Worm (Caenorhabditis elegans) whole organism, L3 larva: ENCODE results near the gene srh-136.

ENCODE experiments used
- aly-2 ChIP-seq: fragments of 150-350 bp; optimal IDR thresholded peaks from 2 replicates; lab custom pipeline; 2014; ENCODE audit warnings: missing biosample characterization, missing genetic modification characterization
- fkh-10 ChIP-seq: sonication (generic microtip); optimal IDR thresholded peaks from 2 replicates; lab custom pipeline; 2017; ENCODE audit warnings: missing biosample characterization, missing genetic modification reagents, missing genetic modification characterization
- fos-1 ChIP-seq: fragments of 150-350 bp; optimal IDR thresholded peaks from 2 replicates; lab custom pipeline; 2014; ENCODE audit warnings: missing biosample characterization, missing genetic modification characterization
- jun-1 ChIP-seq: fragments of 150-350 bp; optimal IDR thresholded peaks from 2 replicates; lab custom pipeline; 2014; ENCODE audit warnings: missing biosample characterization, missing genetic modification reagents, missing genetic modification characterization
- nhr-11 ChIP-seq: fragments of 150-350 bp; optimal IDR thresholded peaks from 2 replicates; lab custom pipeline; 2014; ENCODE audit warnings: missing biosample characterization, missing genetic modification characterization
- nhr-12 ChIP-seq: fragments of 150-350 bp; optimal IDR thresholded peaks from 2 replicates; lab custom pipeline; 2014; ENCODE audit warnings: missing biosample characterization, missing genetic modification characterization
- nhr-28 ChIP-seq: fragments of 150-350 bp; optimal IDR thresholded peaks from 2 replicates; lab custom pipeline; 2014; ENCODE audit warnings: missing biosample characterization, missing genetic modification characterization
- nhr-77 ChIP-seq: fragments of 150-350 bp; optimal IDR thresholded peaks from 2 replicates; lab custom pipeline; 2014; ENCODE audit warnings: missing biosample characterization, missing genetic modification characterization
- tbx-2 ChIP-seq: sonication (generic microtip); optimal IDR thresholded peaks from 2 replicates; lab custom pipeline; 2016; ENCODE audit warnings: mild to moderate bottlenecking, missing genetic modification characterization, missing compliant biosample characterization
- unc-39 ChIP-seq: sonication (generic microtip); optimal IDR thresholded peaks from 4 replicates; lab custom pipeline; 2017; ENCODE audit warnings: missing biosample characterization, missing genetic modification characterization
- zag-1 ChIP-seq: fragments of 150-350 bp; optimal IDR thresholded peaks from 2 replicates; lab custom pipeline; 2014; ENCODE audit warnings: missing biosample characterization, missing genetic modification characterization

- TF ChIP-seq nhr-11 (tag; lab: Kevin White, UChicago) (no peak), nhr-28 (tag; lab: Kevin White, UChicago) (no peak), aly-2 (no peak), fkh-10 (GFP tag; lab: Kevin White, UChicago) (no peak), unc-39 (no peak), jun-1 (tag; lab: Kevin White, UChicago) (no peak), nhr-77 (tag; lab: Kevin White, UChicago) (no peak), nhr-12 (tag; lab: Kevin White, UChicago) (no peak), tbx-2 (tag; lab: Kevin White, UChicago) (no peak), zag-1 (tag; lab: Kevin White, UChicago) (no peak), fos-1 (no peak)
These were observed 36.6 kb upstream of the srh-136 start, which contains the start of gene cpr-2 for ce11 chrV:16534000-16534399.
